Fruit fly (Drosophila melanogaster) whole organism, embryonic: ENCODE measurements around the gene CG31139.
A peak's percentile ranks its signal among the peaks of the same experiment; 100 is the strongest.

Experiments used
- Atf3 ChIP-seq: fragments of 200-800 bp; sonication (Bioruptor generic); optimal IDR thresholded peaks from 3 replicates; lab custom pipeline; 2016; ENCODE audit warnings: missing biosample characterization, missing genetic modification characterization
- Bteb2 ChIP-seq: fragments of 200-800 bp; sonication (Bioruptor generic); optimal IDR thresholded peaks from 2 replicates; lab custom pipeline; 2016; ENCODE audit warnings: missing biosample characterization, missing genetic modification characterization
- CG11398 ChIP-seq: fragments of 200-800 bp; sonication (Bioruptor generic); optimal IDR thresholded peaks from 2 replicates; lab custom pipeline; 2016; ENCODE audit warnings: missing biosample characterization, missing genetic modification characterization
- CG11560 ChIP-seq: fragments of 200-800 bp; sonication (Bioruptor generic); IDR thresholded peaks from 3 replicates; pipeline ENCODE4 v1.3.6; 2022; ENCODE audit warnings: missing biosample characterization, missing genetic modification characterization
- CG12942 ChIP-seq: fragments of 200-800 bp; sonication (Bioruptor generic); optimal IDR thresholded peaks from 3 replicates; lab custom pipeline; 2016; ENCODE audit warnings: missing biosample characterization, missing genetic modification characterization
- CG13775 ChIP-seq: fragments of 200-800 bp; sonication (Bioruptor generic); optimal IDR thresholded peaks from 3 replicates; lab custom pipeline; 2017; ENCODE audit warnings: missing biosample characterization, mild to moderate bottlenecking, missing genetic modification characterization
- CG13894 ChIP-seq: fragments of 200-800 bp; sonication (Bioruptor generic); optimal IDR thresholded peaks from 3 replicates; lab custom pipeline; 2018; ENCODE audit warnings: missing biosample characterization, mild to moderate bottlenecking, missing genetic modification characterization, moderate library complexity
- CG14014 ChIP-seq: fragments of 200-800 bp; sonication (Bioruptor generic); IDR thresholded peaks from 2 replicates; pipeline ENCODE4 v1.3.6; 2022; ENCODE audit warnings: missing biosample characterization, missing genetic modification characterization
- CG15073 ChIP-seq: fragments of 200-800 bp; sonication (Bioruptor generic); optimal IDR thresholded peaks from 2 replicates; lab custom pipeline; 2016; ENCODE audit warnings: missing biosample characterization, missing genetic modification characterization
- CG15479 ChIP-seq: fragments of 200-800 bp; sonication (Bioruptor generic); optimal IDR thresholded peaks from 3 replicates; lab custom pipeline; 2019; ENCODE audit warnings: missing biosample characterization, mild to moderate bottlenecking, missing genetic modification characterization, moderate library complexity
- CG17328 ChIP-seq: fragments of 200-800 bp; sonication (Bioruptor generic); IDR thresholded peaks from 2 replicates; pipeline ENCODE4 v1.3.6; 2022; ENCODE audit warnings: missing biosample characterization, missing genetic modification characterization
- CG17359 ChIP-seq: fragments of 200-800 bp; sonication (Bioruptor generic); optimal IDR thresholded peaks from 3 replicates; lab custom pipeline; 2018; ENCODE audit warnings: missing biosample characterization, mild to moderate bottlenecking, missing genetic modification characterization, moderate library complexity
- CG17802 ChIP-seq: fragments of 200-800 bp; sonication (Bioruptor generic); optimal IDR thresholded peaks from 2 replicates; lab custom pipeline; 2018; ENCODE audit warnings: missing biosample characterization, mild to moderate bottlenecking, missing genetic modification characterization, moderate library complexity
- CG18011 ChIP-seq: fragments of 200-800 bp; sonication (Bioruptor generic); optimal IDR thresholded peaks from 2 replicates; lab custom pipeline; 2017; ENCODE audit warnings: missing biosample characterization, missing genetic modification characterization, mild to moderate bottlenecking, moderate library complexity, missing genotype
- CG2889 ChIP-seq: fragments of 200-800 bp; sonication (Bioruptor generic); IDR thresholded peaks from 3 replicates; pipeline ENCODE4 v1.3.6; 2022; ENCODE audit warnings: missing biosample characterization, missing genetic modification characterization
- CG32767 ChIP-seq: fragments of 200-800 bp; sonication (Bioruptor generic); IDR thresholded peaks from 2 replicates; pipeline ENCODE4 v1.3.6; 2022; ENCODE audit warnings: missing biosample characterization, missing genetic modification characterization
- CG32772 ChIP-seq: fragments of 200-800 bp; sonication (Bioruptor generic); IDR thresholded peaks from 2 replicates; pipeline ENCODE4 v1.3.6; 2022; ENCODE audit warnings: missing biosample characterization, missing genetic modification characterization
- CG33213 ChIP-seq: fragments of 200-800 bp; sonication (Bioruptor generic); optimal IDR thresholded peaks from 3 replicates; lab custom pipeline; 2016; ENCODE audit warnings: missing biosample characterization, missing genetic modification characterization
- CG34224 ChIP-seq: fragments of 200-800 bp; sonication (Bioruptor generic); IDR thresholded peaks from 3 replicates; pipeline ENCODE4 v1.3.6; 2022; ENCODE audit warnings: missing biosample characterization, missing genetic modification characterization; ENCODE audit not compliant: partially characterized antibody
- CG42726 ChIP-seq: fragments of 200-800 bp; sonication (Bioruptor generic); IDR thresholded peaks from 2 replicates; pipeline ENCODE4 v1.3.6; 2022; ENCODE audit warnings: missing biosample characterization, missing genetic modification characterization; ENCODE audit not compliant: partially characterized antibody
- CG6683 ChIP-seq: fragments of 200-800 bp; sonication (Bioruptor generic); optimal IDR thresholded peaks from 2 replicates; lab custom pipeline; 2017; ENCODE audit warnings: missing biosample characterization, mild to moderate bottlenecking, missing genetic modification characterization, missing genetic modification reagents
- CG6689 ChIP-seq: fragments of 200-800 bp; sonication (Bioruptor generic); IDR thresholded peaks from 2 replicates; pipeline ENCODE4 v1.3.6; 2022; ENCODE audit warnings: missing biosample characterization, missing genetic modification characterization
- CG6765 ChIP-seq: fragments of 200-800 bp; sonication (Bioruptor generic); optimal IDR thresholded peaks from 3 replicates; lab custom pipeline; 2017; ENCODE audit warnings: missing biosample characterization, mild to moderate bottlenecking, missing genetic modification characterization
- CG9609 ChIP-seq: fragments of 200-800 bp; sonication (Bioruptor generic); optimal IDR thresholded peaks from 3 replicates; lab custom pipeline; 2016; ENCODE audit warnings: missing biosample characterization, missing genetic modification characterization
- Dad ChIP-seq: fragments of 200-800 bp; sonication (Bioruptor generic); optimal IDR thresholded peaks from 3 replicates; lab custom pipeline; 2016; ENCODE audit warnings: missing biosample characterization, missing genetic modification characterization
- ERR ChIP-seq: fragments of 200-800 bp; sonication (Bioruptor generic); optimal IDR thresholded peaks from 2 replicates; lab custom pipeline; 2016; ENCODE audit warnings: missing biosample characterization, missing genetic modification characterization
- Eip74EF ChIP-seq, 2 experiments: fragments of 200-800 bp in 1 of 2; fragments of >200 bp in 1 of 2; sonication (Bioruptor generic) in 1 of 2; optimal IDR thresholded peaks; 2 replicates each; lab custom pipeline; 2017 to 2019; ENCODE audit warnings: missing biosample characterization in 2 of 2, missing genetic modification characterization in 2 of 2, mild to moderate bottlenecking in 1 of 2, moderate library complexity in 1 of 2
- Ets65A ChIP-seq: fragments of 200-800 bp; sonication (Bioruptor generic); peaks from one replicate; lab custom pipeline; 2016; ENCODE audit warnings: missing biosample characterization, missing genetic modification characterization
- Ets97D ChIP-seq: fragments of 200-800 bp; sonication (Bioruptor generic); optimal IDR thresholded peaks from 3 replicates; lab custom pipeline; 2016; ENCODE audit warnings: missing biosample characterization, missing genetic modification characterization
- HLH4C ChIP-seq: fragments of 200-800 bp; sonication (Bioruptor generic); IDR thresholded peaks from 3 replicates; pipeline ENCODE4 v1.3.6; 2022; ENCODE audit warnings: missing biosample characterization, missing genetic modification characterization; ENCODE audit not compliant: partially characterized antibody
- Ravus ChIP-seq: fragments of 200-800 bp; sonication (Bioruptor generic); IDR thresholded peaks from 2 replicates; pipeline ENCODE4 v1.3.6; 2022; ENCODE audit warnings: missing biosample characterization, missing genetic modification characterization
- aop ChIP-seq: fragments of 200-800 bp; sonication (Bioruptor generic); IDR thresholded peaks from 2 replicates; pipeline ENCODE4 v1.3.6; 2022; ENCODE audit warnings: missing biosample characterization, missing genetic modification characterization
- cato ChIP-seq: fragments of 200-800 bp; sonication (Bioruptor generic); optimal IDR thresholded peaks from 2 replicates; lab custom pipeline; 2016; ENCODE audit warnings: missing biosample characterization, missing genetic modification characterization, borderline replicate concordance
- chif ChIP-seq, 2 experiments: fragments of 200-800 bp; sonication (Bioruptor generic); optimal IDR thresholded peaks; 3 replicates each; lab custom pipeline; 2016; ENCODE audit warnings: missing biosample characterization in 2 of 2, missing genetic modification characterization in 2 of 2
- dati ChIP-seq: fragments of 200-800 bp; sonication (Bioruptor generic); IDR thresholded peaks from 2 replicates; pipeline ENCODE4 v1.3.6; 2022; ENCODE audit warnings: missing biosample characterization, missing genetic modification characterization
- ems ChIP-seq: fragments of 200-800 bp; sonication (Bioruptor generic); optimal IDR thresholded peaks from 3 replicates; lab custom pipeline; 2016; ENCODE audit warnings: missing biosample characterization, missing genetic modification characterization
- fd96Cb ChIP-seq: fragments of 200-800 bp; sonication (Bioruptor generic); optimal IDR thresholded peaks from 2 replicates; lab custom pipeline; 2018; ENCODE audit warnings: missing biosample characterization, mild to moderate bottlenecking, missing genetic modification characterization, moderate library complexity
- ftz-f1 ChIP-seq: fragments of 200-800 bp; sonication (Bioruptor generic); optimal IDR thresholded peaks from 2 replicates; lab custom pipeline; 2016; ENCODE audit warnings: missing biosample characterization, missing genetic modification characterization
- fu2 ChIP-seq: fragments of 200-800 bp; sonication (Bioruptor generic); optimal IDR thresholded peaks from 2 replicates; lab custom pipeline; 2016; ENCODE audit warnings: missing biosample characterization, missing genetic modification characterization
- h ChIP-seq: fragments of >200 bp; optimal IDR thresholded peaks from 2 replicates; lab custom pipeline; 2017
- insv ChIP-seq, 2 experiments: fragments of 200-800 bp; sonication (Bioruptor generic); optimal IDR thresholded peaks; 3 replicates each; lab custom pipeline; 2016 to 2018; ENCODE audit warnings: missing biosample characterization in 2 of 2, missing genetic modification characterization in 2 of 2
- jing ChIP-seq: fragments of 200-800 bp; sonication (Bioruptor generic); optimal IDR thresholded peaks from 2 replicates; lab custom pipeline; 2018; ENCODE audit warnings: missing biosample characterization, mild to moderate bottlenecking, missing genetic modification characterization
- kah ChIP-seq: fragments of 200-800 bp; sonication (Bioruptor generic); optimal IDR thresholded peaks from 2 replicates; lab custom pipeline; 2018; ENCODE audit warnings: missing biosample characterization, mild to moderate bottlenecking, missing genetic modification characterization
- klu ChIP-seq: fragments of 200-800 bp; sonication (Bioruptor generic); IDR thresholded peaks from 2 replicates; pipeline ENCODE4 v1.3.6; 2022; ENCODE audit warnings: missing biosample characterization, missing genetic modification characterization
- p53 ChIP-seq: fragments of 200-800 bp; sonication (Bioruptor generic); optimal IDR thresholded peaks from 2 replicates; lab custom pipeline; 2016; ENCODE audit warnings: missing biosample characterization, missing genetic modification characterization
- pb ChIP-seq: fragments of 200-800 bp; sonication (Bioruptor generic); optimal IDR thresholded peaks from 3 replicates; lab custom pipeline; 2016; ENCODE audit warnings: missing biosample characterization, missing genetic modification characterization
- repo ChIP-seq: fragments of 200-800 bp; sonication (Bioruptor generic); optimal IDR thresholded peaks from 2 replicates; lab custom pipeline; 2016; ENCODE audit warnings: missing biosample characterization, missing genetic modification characterization
- rib ChIP-seq: fragments of 200-800 bp; sonication (Bioruptor generic); IDR thresholded peaks from 2 replicates; pipeline ENCODE4 v1.3.6; 2022; ENCODE audit warnings: missing biosample characterization, missing genetic modification characterization
- tap ChIP-seq: fragments of 200-800 bp; optimal IDR thresholded peaks from 3 replicates; lab custom pipeline; 2019; ENCODE audit warnings: missing biosample characterization, mild to moderate bottlenecking, missing genetic modification characterization, moderate library complexity
- twi ChIP-seq: fragments of 200-800 bp; optimal IDR thresholded peaks from 2 replicates; lab custom pipeline; 2019; ENCODE audit warnings: missing biosample characterization, mild to moderate bottlenecking, missing genetic modification characterization, moderate library complexity

CG31139 gene

DNA sequence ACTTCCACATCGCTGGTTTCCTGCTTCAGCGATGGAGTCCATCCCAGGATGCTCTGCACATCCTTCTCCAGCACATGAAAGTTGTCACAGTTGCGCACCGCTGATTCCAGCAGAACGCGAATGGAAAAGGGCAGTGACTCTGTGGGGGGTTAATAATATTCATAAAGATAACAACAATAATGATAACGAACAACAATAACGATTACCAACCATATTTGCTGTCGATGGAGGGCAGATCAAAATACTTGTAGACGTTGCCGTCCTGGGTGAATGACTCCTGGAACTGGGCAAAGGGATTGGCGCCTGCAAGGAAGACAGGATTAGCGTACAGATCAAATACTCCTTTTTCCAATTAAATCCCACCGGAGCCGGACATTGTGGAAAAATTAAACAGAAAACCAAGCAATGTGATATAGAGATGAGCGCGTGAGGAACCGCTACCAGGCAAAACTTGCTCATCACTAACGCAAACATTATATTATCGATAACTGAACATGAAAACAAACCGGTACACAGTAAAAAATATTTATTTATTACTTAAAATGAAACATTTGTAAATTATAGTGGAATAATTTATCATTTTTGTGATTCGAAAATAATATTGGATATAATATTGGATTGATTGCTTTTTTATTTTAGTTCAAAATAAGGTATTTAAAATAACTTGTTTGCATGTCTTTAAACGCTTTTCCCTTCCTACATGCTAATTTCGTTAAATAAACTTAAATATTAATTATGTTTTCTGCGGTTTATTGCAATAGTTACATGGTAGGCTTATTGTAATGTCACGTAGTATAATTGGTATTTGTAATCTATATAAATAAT, 24.5 kb downstream of the CG31139 start, which contains the start of gene Irp-1A (continued):
- peak; percentile 81 for TF ChIP-seq CG13894 (tag; lab: Kevin White, UChicago)
- TF ChIP-seq CG14014 (GFP tag; lab: Robert Waterston, UW) = peak; percentile 81
- TF ChIP-seq fu2 (GFP tag; lab: Kevin White, UChicago) = no peak
- TF ChIP-seq twi (tag; lab: Kevin White, UChicago) = peak; percentile 44
- 0 out of 2 replicates have a peak, but pooled peaks have one; percentile 17 for TF ChIP-seq rib (GFP tag; lab: Robert Waterston, UW)
- peak; percentile 83 for TF ChIP-seq CG17359 (tag; lab: Kevin White, UChicago)
- peak; percentile 13 for TF ChIP-seq kah
- peak; percentile 13 for TF ChIP-seq CG33213
- peak; percentile 22; the same call in 1 of the 2 replicates for TF ChIP-seq CG42726 (GFP tag; lab: Robert Waterston, UW)
- no peak for TF ChIP-seq Ets65A (GFP tag; lab: Kevin White, UChicago)
- TF ChIP-seq CG9609 = peak; percentile 23
- peak; percentile 69 for TF ChIP-seq CG13775 (GFP tag; lab: Kevin White, UChicago)
- peak; percentile 43 for TF ChIP-seq CG32767
- no peak for TF ChIP-seq Bteb2 (GFP tag; lab: Kevin White, UChicago)
- TF ChIP-seq CG18011 = peak; percentile 16
- no peak for TF ChIP-seq h (lab: Kevin White, UChicago)
- TF ChIP-seq CG17328 (GFP tag; lab: Robert Waterston, UW) = peak; percentile 72; the same call in 1 of the 2 replicates
- peak; percentile 37; the same call in 1 of the 2 replicates for TF ChIP-seq klu (GFP tag; lab: Robert Waterston, UW)
- no peak for TF ChIP-seq pb
- no peak for TF ChIP-seq Atf3 (GFP tag; lab: Kevin White, UChicago)
- no peak for TF ChIP-seq chif (GFP tag; optimal IDR thresholded peaks at IDR 0.05; lab: Kevin White, UChicago)
- TF ChIP-seq CG6765 = peak; percentile 58
- TF ChIP-seq CG6683 (GFP tag; lab: Kevin White, UChicago) = peak; percentile 66
- no peak for TF ChIP-seq CG11398 (GFP tag; lab: Kevin White, UChicago)
- TF ChIP-seq ERR (GFP tag; lab: Kevin White, UChicago) = no peak
- peak; percentile 64 for TF ChIP-seq CG32772 (GFP tag; lab: Robert Waterston, UW)
- TF ChIP-seq Ets97D (GFP tag; lab: Kevin White, UChicago) = peak; percentile 52
- peak; percentile 69 for TF ChIP-seq fd96Cb (tag; lab: Kevin White, UChicago)
- peak; percentile 2; the same call in 1 of the 2 replicates for TF ChIP-seq Ravus (GFP tag; lab: Robert Waterston, UW)
- no peak for TF ChIP-seq CG2889 (GFP tag; lab: Robert Waterston, UW)
- no peak for TF ChIP-seq CG17802 (tag; lab: Kevin White, UChicago)
- no peak for TF ChIP-seq CG15073 (GFP tag; lab: Kevin White, UChicago)
- TF ChIP-seq CG15479 (GFP tag; lab: Kevin White, UChicago) = no peak
- TF ChIP-seq CG34224 (GFP tag; lab: Robert Waterston, UW) = peak; percentile 86
- no peak for TF ChIP-seq p53 (GFP tag; lab: Kevin White, UChicago)
- TF ChIP-seq ems (GFP tag; lab: Kevin White, UChicago) = no peak
- peak; percentile 77 for TF ChIP-seq HLH4C
- TF ChIP-seq repo (GFP tag; lab: Kevin White, UChicago) = no peak
- TF ChIP-seq Eip74EF (GFP tag; optimal IDR thresholded peaks at IDR 0.05; lab: Kevin White, UChicago) = peak in 1 of 2 experiments; percentile 73
- peak in 1 of 2 experiments; percentile 6 for TF ChIP-seq insv (GFP tag; optimal IDR thresholded peaks at IDR 0.05; lab: Kevin White, UChicago)
- TF ChIP-seq dati (GFP tag; lab: Robert Waterston, UW) = no peak
- no peak for TF ChIP-seq aop (GFP tag; lab: Robert Waterston, UW)
- peak; percentile 59 for TF ChIP-seq CG12942
- no peak for TF ChIP-seq CG11560 (tag; lab: Robert Waterston, UW)
- TF ChIP-seq ftz-f1 (GFP tag; lab: Kevin White, UChicago) = no peak
- peak; percentile 77 for TF ChIP-seq tap (tag; lab: Kevin White, UChicago)
- no peak for TF ChIP-seq cato
- TF ChIP-seq CG6689 (GFP tag; lab: Robert Waterston, UW) = peak; percentile 77
- no peak for TF ChIP-seq Dad (GFP tag; lab: Kevin White, UChicago)
- no peak for TF ChIP-seq jing (GFP tag; lab: Kevin White, UChicago)
